Fruit fly (Drosophila melanogaster): ENCODE data around the gene CG18478.
"Not testable (repeated sequence)": the region's sequence is repeated elsewhere in the genome, so short reads cannot be mapped to it uniquely, and the experiment has no call there.

DNA sequence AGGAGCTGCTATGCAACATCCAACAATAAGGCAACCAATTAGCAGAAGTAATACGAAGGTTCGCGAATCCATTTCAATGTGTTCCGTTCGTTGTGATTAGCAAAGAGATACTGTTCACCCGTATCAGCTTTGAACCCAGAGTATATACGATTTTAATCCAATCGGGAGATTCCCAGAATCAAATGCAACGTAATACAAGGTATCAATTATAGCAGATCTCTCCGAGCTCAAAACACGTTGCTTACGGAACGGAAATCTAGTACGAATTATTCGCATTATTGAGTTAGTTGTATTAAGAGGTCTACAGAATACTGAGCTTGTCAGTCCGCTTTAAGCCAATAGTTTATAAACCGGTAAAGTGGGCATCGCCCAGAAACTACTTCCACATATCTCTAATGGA, 24.4 kb downstream of the CG18478 start, which contains the start of gene CG44140:
- not testable (repeated sequence) for TF ChIP-seq insv, ttk, Myc (optimal IDR thresholded peaks at IDR 0.05)

All from Kc167 (cell line).